Worm (Caenorhabditis elegans): ENCODE results near the gene F42A8.1.

Gene F42A8.1

DNA sequence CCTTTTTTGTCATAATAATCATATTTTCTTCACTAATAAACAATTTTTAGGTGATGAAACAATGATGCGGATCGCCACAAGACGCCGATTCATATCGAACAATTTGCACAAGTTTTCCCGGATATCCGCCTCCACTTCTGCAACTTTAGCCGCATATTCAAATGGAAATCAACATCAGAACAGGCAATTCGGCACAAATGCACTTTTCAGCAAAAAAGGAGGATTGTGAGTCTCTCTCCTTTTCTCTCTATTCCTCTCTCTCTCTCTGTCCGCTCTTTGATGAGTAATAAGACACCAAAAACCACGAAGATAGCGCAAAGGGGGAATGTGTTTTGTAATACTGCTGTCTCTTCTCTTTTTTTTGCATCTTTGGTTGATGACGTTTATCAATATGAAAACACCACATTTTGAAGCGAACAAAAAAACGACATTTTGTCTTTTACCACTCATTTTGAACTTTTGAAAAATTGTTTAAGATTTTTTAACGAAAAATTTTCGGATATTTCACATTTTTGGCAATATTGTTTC is 21.5 kb downstream of the F42A8.1 start, which contains the start of gene eat-3:
Gene eat-3, plus strand, starts transcription at position 51 of the 528 bp plus-strand sequence.
- peak; percentile 51 for TF ChIP-seq zag-1 (tag; optimal IDR thresholded peaks at IDR 0.05)
- TF ChIP-seq ceh-16 (tag; optimal IDR thresholded peaks at IDR 0.05) = no peak
- peak; percentile 72 for TF ChIP-seq sma-9 (GFP tag; optimal IDR thresholded peaks at IDR 0.05)
- TF ChIP-seq sma-9 (tag; optimal IDR thresholded peaks at IDR 0.05) = no peak
- no peak for TF ChIP-seq gmeb-1 (tag; optimal IDR thresholded peaks at IDR 0.05)
- TF ChIP-seq mdl-1 (tag; optimal IDR thresholded peaks at IDR 0.05) = peak in 1 of 2 experiments; percentile 19
- TF ChIP-seq egl-27 (tag; optimal IDR thresholded peaks at IDR 0.05) = no peak
- peak; percentile 84 for TF ChIP-seq fos-1 (tag; optimal IDR thresholded peaks at IDR 0.05)
- peak; percentile 29 for TF ChIP-seq nhr-129 (tag; optimal IDR thresholded peaks at IDR 0.05)
- no peak for TF ChIP-seq nhr-10 (tag; optimal IDR thresholded peaks at IDR 0.05)
- TF ChIP-seq lsy-2 (tag; optimal IDR thresholded peaks at IDR 0.05) = peak in 1 of 2 experiments; percentile 45
- TF ChIP-seq crh-2 (tag; optimal IDR thresholded peaks at IDR 0.05) = peak; percentile 12
- no peak for TF ChIP-seq nhr-6 (tag; optimal IDR thresholded peaks at IDR 0.05)
- TF ChIP-seq ztf-11 (tag; optimal IDR thresholded peaks at IDR 0.05) = no peak
- TF ChIP-seq sem-4 (tag; optimal IDR thresholded peaks at IDR 0.05) = peak; percentile 10
- no peak for TF ChIP-seq lin-39 (tag; optimal IDR thresholded peaks at IDR 0.05)
- peak; percentile 46 for TF ChIP-seq C34F6.9 (tag; optimal IDR thresholded peaks at IDR 0.05)
- TF ChIP-seq unc-55 (GFP tag; optimal IDR thresholded peaks at IDR 0.05) = peak; percentile 86

DNA sequence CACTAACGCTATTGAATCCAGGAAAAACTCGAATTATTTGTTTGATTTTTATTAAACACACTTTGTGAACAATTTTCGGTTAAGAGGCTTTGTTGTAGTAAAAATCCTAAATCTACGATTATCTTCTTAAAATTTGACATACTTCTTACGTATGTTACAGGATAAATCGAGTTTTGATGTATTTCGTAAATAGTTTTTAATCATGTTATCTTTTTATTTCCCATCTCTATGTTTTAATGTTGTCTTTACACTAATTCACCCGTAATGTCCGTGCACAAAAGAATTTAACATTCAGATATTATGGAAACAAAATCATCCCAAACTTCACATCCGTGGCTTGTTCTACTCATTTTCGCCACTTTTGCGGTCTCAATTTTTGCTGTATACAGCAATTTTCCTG is 22.7 kb downstream of the F42A8.1 start, which contains the start of gene egli-1:
Gene egli-1, plus strand, starts transcription at position 301 of the 400 bp plus-strand sequence.
- TF ChIP-seq elt-3 (tag; optimal IDR thresholded peaks at IDR 0.05) = no peak

DNA sequence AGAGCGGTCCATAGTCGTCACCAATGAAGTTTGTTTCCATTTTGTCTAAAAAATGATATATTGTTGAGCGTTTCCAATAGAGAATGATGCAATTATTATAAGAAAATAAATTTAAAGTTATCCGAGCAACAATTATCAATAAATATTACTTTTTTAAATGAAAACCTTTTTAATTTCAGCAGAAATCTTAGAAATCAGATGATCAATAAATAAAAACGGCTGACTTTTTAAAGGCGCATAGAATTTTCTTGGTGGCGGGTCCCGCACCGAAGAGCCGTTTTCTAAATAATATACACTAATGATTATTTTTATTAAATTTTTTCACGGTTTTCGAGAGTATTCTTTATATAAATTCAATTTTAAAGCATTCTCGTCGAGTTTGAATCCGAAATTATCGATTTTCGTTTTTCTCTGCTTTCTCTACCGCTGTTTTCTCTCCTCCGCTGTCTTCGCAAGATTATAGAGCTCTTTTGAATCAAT is 23.5 kb downstream of the F42A8.1 start, which contains the start of gene rab-39:
Gene rab-39, minus strand, starts transcription at position 51 of the 480 bp plus-strand sequence.
- TF ChIP-seq lin-11 (tag; optimal IDR thresholded peaks at IDR 0.05) (no peak), lsy-2 (tag; optimal IDR thresholded peaks at IDR 0.05) (peak in 1 of 2 experiments; percentile 62), zag-1 (tag; optimal IDR thresholded peaks at IDR 0.05) (no peak), Y55F3AM.14 (GFP tag; optimal IDR thresholded peaks at IDR 0.05) (no peak), ztf-1 (GFP tag; conservative IDR thresholded peaks at IDR 0.05) (no peak), mbf-1 (tag; optimal IDR thresholded peaks at IDR 0.05) (no peak), nhr-25 (tag; optimal IDR thresholded peaks at IDR 0.05) (no peak), lin-13 (GFP tag; optimal IDR thresholded peaks at IDR 0.05) (peak; percentile 23), nhr-21 (tag; optimal IDR thresholded peaks at IDR 0.05) (no peak), crh-2 (tag; optimal IDR thresholded peaks at IDR 0.05) (peak; percentile 20), fos-1 (tag; optimal IDR thresholded peaks at IDR 0.05) (peak; percentile 20), alr-1 (tag; optimal IDR thresholded peaks at IDR 0.05) (no peak), nhr-12 (tag; optimal IDR thresholded peaks at IDR 0.05) (no peak), nhr-6 (tag; optimal IDR thresholded peaks at IDR 0.05) (no peak), C34F6.9 (tag; optimal IDR thresholded peaks at IDR 0.05) (peak; percentile 72), blmp-1 (tag; optimal IDR thresholded peaks at IDR 0.05; ENCODE audit: insufficient read depth) (no peak), nhr-237 (tag; optimal IDR thresholded peaks at IDR 0.05) (no peak), unc-55 (GFP tag; optimal IDR thresholded peaks at IDR 0.05) (peak; percentile 69), nhr-77 (tag; optimal IDR thresholded peaks at IDR 0.05) (no peak), R02D3.7 (tag; optimal IDR thresholded peaks at IDR 0.05) (no peak), ZK546.5 (tag; optimal IDR thresholded peaks at IDR 0.05) (no peak), ceh-82 (tag; optimal IDR thresholded peaks at IDR 0.05) (no peak), peb-1 (tag; optimal IDR thresholded peaks at IDR 0.05) (no peak), nhr-10 (tag; optimal IDR thresholded peaks at IDR 0.05) (no peak), nhr-129 (tag; optimal IDR thresholded peaks at IDR 0.05) (no peak), elt-1 (tag; optimal IDR thresholded peaks at IDR 0.05) (no peak)

Measured in whole organism, L2 larva.